Fruit fly (Drosophila melanogaster) whole organism, adult: ENCODE measurements around the gene Septin2.

Experiments used
- CG7045 ChIP-seq: fragments of 200-800 bp; sonication (Bioruptor generic); optimal IDR thresholded peaks from 2 replicates; lab custom pipeline; 2017; ENCODE audit warnings: missing biosample characterization, mild to moderate bottlenecking, missing genetic modification characterization
- CG7101 ChIP-seq: fragments of 200-800 bp; sonication (Bioruptor generic); optimal IDR thresholded peaks from 2 replicates; lab custom pipeline; 2018; ENCODE audit warnings: missing biosample characterization, mild to moderate bottlenecking, missing genetic modification characterization, moderate library complexity
- kay ChIP-seq: fragments of 200-800 bp; sonication (Bioruptor generic); peaks from one replicate; lab custom pipeline; 2016; ENCODE audit warnings: missing biosample characterization, missing genetic modification characterization, borderline replicate concordance

dm6 chr3R:20547758-20548157 lies 40.4 kb downstream of the Septin2 start:
- TF ChIP-seq kay (no peak), CG7101 (tag; lab: Kevin White, UChicago) (no peak), CG7045 (no peak)
